Fruit fly (Drosophila melanogaster): ENCODE data around the gene CG43165.

DNA sequence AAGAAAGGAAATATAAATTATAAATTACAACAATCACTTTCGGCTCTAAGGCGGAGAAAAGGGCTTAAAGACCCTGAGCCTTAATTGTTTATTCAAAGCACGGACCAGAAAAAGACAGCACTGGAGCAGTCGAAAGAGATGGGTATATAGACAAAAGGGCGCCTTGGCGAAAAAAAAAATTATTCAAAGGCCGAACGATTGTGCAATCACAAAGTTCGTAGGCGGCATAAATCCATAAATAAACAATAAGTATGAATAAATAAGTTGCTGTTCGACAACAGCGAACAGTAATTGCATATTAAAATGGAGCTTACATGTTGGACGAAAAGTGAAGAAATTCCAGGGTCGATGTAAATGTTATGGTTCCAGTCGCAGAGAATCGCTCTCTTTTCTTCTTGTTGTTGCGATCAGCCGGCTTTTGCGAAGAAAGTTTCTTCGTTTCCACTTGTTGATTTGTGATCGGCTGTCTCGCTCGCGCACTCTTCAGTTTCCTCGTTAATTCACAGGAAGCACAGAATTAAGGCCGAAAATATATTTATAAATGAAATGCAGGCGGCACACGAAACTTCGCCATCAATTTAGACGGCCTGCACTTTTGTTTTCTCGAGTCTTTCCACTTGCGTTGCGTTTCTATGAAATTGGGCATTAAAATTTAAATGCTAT is 39.7 kb downstream of the CG43165 start:
- TF ChIP-seq Myc (optimal IDR thresholded peaks at IDR 0.05), result no peak
- no peak for TF ChIP-seq ttk (optimal IDR thresholded peaks at IDR 0.05)
- TF ChIP-seq h (optimal IDR thresholded peaks at IDR 0.05), result no peak
- TF ChIP-seq Sin3A (optimal IDR thresholded peaks at IDR 0.05), result no peak
- no peak for TF ChIP-seq psq (optimal IDR thresholded peaks at IDR 0.05)
